Fruit fly (Drosophila melanogaster): Measurements from ENCODE around the gene CG33120.

The CG33120 gene

DNA sequence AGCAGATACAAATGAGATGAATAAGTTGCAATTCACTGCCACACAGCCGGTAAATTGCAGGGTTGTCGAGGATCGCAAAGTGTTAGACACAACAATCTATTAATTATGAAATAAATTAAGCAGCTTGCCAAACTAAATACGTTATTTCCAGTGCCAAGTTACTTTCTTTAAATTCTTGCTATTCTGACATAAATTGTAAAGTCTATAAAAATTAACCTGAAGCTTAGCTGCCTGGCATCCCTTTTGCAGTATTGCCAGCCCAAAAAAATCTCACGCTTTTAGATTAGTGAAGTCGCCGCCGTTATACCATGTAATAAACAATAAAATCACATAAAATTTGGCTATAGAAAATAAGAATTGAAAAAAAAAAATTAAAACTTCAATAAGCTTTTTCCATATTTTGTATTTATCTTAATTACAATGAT is 13.3 kb upstream of the CG33120 start:
- TF ChIP-seq CG17801 (GFP tag; optimal IDR thresholded peaks at IDR 0.05; ENCODE audit: partially characterized antibody) = peak; percentile 96

DNA sequence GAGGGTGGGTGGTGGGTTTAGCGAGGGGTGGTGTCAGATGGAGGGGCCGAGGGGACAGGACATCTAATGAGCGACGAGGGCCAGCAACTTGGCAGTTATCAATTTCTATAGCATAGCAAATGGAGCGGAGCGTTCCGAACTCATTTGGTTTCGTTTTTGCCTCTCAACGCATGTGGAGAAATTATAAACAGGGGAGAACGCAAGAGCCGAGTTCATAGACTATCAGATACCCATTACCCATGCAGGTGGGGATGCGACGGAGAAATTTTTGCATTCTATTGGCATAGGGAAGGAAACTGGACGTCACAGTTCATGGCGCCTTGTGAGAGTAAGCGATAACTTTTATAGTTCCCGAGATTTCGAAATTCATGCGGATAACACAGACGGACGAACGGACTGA is 7.9 kb upstream of the CG33120 start:
- no peak for TF ChIP-seq CG17801 (GFP tag; optimal IDR thresholded peaks at IDR 0.05; ENCODE audit: partially characterized antibody)

DNA sequence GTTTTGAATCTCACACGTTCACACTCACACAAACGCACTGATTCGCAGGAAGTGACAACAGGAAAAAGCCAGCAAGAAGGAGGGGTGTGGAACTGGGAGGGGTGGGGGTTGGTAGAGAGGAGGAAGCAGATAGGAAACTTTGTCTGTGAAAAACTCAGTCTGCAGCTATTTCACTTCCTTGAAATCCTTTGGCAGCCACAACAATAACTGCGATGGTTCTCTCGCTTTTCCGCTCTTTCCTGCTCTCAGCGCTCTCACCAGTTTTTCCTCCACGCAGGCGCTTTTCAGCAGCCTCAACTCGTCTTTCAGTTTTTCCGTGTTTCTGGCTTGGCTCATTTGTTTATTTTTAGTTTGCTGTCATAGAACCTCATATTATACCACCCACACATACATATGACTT is 2.5 kb upstream of the CG33120 start:
- no peak for TF ChIP-seq CG17801 (GFP tag; optimal IDR thresholded peaks at IDR 0.05; ENCODE audit: partially characterized antibody)

DNA sequence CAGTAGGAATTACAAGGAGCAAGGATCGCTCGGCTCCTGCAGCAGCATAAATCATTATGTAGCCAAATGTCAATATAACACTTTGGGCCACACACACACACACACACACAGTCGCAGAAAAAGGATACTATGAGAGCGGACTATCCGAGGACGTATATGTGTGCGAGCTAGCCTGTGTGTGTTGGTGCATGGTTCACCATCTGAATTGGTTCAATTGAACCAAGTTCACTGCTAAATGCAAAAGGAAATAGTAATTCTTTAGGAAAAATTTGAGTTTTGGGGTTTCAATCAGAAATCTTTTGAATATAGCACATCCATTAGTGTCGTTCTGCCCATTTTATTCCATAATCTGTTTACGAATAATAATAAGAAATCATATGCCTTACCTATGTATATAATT is 1.8 kb upstream of the CG33120 start:
- no peak for TF ChIP-seq CG17801 (GFP tag; optimal IDR thresholded peaks at IDR 0.05; ENCODE audit: partially characterized antibody)

DNA sequence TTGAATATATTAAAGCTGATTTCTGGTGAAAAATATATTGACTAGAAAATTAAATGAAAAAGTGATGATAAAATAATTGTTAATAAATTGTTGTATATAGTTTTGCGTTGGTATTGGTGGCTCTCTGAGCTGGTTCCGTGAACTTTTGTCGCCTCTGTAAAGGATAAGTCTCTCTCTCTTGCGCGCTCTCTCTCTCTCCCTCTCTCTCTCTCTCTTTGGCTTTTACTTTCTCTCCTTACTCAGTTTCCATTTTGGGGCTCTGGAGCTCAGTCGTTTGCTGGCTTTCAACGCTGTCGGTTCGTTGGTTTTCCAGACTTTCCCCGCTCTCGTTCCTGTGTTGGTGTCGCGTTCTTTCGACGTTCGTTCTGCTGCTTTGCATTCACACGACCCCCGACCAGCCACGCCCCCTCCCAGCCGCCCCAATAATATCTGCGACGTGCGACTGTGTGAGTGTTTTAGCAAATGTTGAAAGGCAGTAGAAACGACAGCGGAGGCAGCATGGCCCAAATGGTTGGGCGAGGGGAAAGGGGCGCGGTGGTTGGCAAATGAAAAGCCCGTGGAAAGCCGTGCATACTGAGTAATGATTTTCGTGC is 634 bp upstream of the CG33120 start, which contains the start of gene CG17321:
TSS of gene CG17321 (plus strand) at position 268 of the 593 bp plus-strand sequence.
- no peak for TF ChIP-seq CG17801 (GFP tag; optimal IDR thresholded peaks at IDR 0.05; ENCODE audit: partially characterized antibody)

DNA sequence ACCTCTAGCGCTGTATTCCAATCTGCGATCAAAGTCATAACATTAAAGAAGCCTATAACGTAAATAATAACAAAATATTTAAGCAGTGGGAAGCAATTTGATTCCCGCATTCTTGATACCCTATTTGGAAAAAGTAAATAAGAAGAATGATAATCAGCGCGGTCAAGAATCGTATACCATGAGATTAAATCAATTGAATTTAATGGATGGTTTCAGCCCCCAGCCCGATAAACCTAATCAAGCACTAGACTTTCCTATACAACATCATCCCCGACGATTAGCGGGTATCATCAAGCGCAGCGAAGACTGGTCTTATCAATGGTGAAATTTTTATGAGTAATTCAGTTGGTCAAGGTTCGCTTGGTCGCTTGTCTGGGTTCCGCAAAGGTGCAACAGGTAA is 819 bp downstream of the CG33120 start:
- TF ChIP-seq CG17801 (GFP tag; optimal IDR thresholded peaks at IDR 0.05; ENCODE audit: partially characterized antibody) = no peak

DNA sequence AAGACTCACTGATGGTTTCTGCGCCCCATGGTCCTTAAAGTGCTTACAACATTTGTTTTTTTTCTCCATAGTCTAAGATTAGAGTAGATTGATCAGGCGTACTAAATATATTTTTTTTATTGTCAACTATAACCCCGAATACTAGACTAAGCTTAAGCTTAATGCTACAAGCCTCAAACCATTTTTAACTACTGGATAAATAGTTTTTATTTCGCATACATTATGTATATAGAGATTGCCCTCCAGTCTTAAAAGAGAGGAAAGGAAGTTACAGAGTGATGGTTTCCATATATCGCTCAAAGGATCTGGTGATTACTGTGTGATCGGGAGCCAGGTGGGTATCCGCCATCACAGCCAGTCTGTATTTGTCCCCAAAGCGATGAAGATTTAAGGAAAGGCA is 3.2 kb downstream of the CG33120 start, which contains the start of gene CG31752:
TSS of gene CG31752 (minus strand) at position 101 of the 400 bp plus-strand sequence.
- no peak for TF ChIP-seq CG17801 (GFP tag; optimal IDR thresholded peaks at IDR 0.05; ENCODE audit: partially characterized antibody)

DNA sequence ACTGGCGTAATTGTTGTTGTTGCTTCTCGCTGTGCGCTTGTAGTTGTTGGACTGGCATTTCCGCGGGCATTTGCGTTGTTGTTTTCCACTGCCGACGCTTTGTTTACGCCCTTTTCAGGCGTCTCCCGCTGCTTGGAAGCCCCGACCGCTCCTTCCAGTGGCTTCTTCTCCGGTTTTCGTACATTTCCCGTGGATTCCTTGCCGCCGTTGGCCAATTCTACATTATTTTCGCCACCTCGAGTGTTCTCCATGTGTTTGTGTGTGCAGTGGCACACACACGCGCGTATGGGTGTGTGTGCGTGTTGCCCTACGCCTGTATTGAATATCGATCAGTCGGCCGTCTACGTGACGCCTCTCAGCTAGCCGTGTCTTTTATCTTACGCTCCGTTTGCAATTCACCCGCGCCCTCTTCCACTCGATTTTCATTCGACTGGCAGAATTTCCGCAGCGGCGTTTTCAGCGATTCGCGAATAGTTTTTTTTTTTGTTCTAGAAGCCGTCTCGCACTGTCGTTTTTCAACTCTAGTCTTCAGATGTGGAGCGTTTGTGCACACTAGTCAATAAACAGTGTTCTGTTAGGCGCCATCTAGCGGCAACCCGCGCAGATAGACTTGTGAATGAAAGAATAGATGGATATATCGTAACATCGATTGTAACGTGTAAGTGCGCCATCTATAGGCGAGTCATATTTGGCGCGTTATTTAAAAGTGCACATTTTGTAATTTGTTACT is 5.1 kb downstream of the CG33120 start, which contains the start of gene CG10600:
TSS of gene CG10600 (minus strand) at position 537 of the 730 bp plus-strand sequence.
- TF ChIP-seq CG17801 (GFP tag; optimal IDR thresholded peaks at IDR 0.05; ENCODE audit: partially characterized antibody) = peak; percentile 58

DNA sequence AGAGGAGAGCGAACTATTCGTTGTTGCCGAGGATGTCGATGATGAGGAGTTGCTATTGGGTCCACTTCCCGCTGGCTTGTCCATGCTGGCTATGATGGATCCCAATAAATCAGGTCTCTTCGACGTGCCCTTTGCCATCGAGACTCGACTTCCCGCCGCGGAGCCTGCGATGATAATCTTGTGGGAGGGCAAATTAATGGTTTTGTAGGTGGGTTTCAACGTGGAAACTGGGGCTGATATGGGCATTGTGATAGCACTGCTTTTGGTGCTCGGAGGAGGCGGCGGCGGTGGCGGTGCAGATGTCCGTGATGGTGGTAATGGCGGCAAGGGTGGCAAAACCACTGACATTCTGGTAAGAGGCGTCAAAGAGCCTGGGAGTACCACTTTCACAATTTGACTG is 9.9 kb downstream of the CG33120 start:
- no peak for TF ChIP-seq CG17801 (GFP tag; optimal IDR thresholded peaks at IDR 0.05; ENCODE audit: partially characterized antibody)

DNA sequence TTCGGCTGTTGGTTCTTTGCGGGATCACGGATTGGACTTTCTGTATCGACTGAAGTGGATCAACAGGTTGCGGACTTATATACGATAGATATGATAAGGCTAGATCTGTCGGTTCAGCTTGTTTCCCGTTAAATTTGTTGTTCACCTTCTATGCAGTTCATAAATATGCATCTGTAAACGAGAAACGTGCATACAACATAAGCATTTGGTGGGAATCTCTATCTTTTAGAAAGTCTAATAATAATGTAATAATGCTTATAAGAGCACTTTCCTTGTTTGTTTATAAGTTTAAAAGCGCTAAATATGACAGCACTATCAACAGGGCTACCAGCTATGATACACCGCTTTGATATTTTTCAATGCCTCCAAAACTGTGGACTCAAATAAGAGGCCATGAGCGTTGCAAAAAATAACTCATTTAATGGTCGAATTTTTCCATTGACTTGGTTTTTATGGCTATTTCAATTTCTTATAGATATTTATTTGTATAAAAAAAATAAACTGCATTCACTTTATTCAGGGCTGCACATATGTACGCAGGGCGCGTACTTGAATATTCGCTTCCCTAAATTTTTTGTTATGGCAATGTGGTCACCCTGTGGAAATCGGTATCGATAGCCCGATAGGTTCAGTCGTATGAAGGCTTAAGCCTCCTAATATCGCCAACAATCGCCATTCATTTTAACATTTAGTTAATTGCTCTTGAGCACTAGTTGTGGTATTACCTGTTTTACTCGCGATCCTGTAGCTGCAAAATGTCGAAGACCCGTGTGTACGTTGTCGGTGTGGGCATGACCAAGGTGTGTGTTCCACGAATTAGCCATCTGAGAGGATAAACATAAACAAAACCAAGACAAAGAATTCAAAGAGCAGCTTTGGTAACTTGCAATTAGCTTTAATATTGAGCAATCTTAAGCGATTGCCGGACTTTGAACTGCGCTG is 13.5 kb downstream of the CG33120 start, which contains the start of the genes CG17597 and ScpX:
TSS of gene CG17597 (minus strand) at position 567 of the 942 bp plus-strand sequence.
TSS of gene ScpX (plus strand) at position 643 of the 942 bp plus-strand sequence.
- TF ChIP-seq CG17801 (GFP tag; optimal IDR thresholded peaks at IDR 0.05; ENCODE audit: partially characterized antibody) = peak; percentile 34

DNA sequence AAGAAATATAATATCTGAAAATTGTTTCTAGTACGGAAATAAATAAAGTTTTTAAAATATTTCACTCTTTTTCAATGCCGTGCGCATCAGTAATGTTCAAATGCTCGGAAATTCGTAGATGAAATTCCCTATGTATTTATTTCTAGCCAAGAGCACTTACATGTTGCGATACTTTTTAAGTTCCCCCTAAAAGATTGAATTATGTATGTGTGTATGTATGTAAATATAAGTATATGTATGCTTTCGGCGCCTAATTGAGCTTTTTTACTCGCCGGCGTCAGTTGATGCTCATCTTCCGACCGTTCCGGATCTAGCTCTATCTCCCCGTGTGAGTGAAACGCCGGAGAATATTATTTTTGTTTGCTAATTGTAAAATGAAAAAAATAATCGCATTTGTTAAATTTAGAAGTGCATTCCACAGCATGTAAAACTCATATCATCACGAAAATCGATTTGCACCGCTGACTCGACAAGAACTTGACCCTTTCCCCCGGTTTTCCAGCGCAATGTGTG is 17.8 kb downstream of the CG33120 start, which contains the start of gene Ugt36E1:
TSS of gene Ugt36E1 (plus strand) at position 275 of the 513 bp plus-strand sequence.
- TF ChIP-seq CG17801 (GFP tag; optimal IDR thresholded peaks at IDR 0.05; ENCODE audit: partially characterized antibody) = no peak

DNA sequence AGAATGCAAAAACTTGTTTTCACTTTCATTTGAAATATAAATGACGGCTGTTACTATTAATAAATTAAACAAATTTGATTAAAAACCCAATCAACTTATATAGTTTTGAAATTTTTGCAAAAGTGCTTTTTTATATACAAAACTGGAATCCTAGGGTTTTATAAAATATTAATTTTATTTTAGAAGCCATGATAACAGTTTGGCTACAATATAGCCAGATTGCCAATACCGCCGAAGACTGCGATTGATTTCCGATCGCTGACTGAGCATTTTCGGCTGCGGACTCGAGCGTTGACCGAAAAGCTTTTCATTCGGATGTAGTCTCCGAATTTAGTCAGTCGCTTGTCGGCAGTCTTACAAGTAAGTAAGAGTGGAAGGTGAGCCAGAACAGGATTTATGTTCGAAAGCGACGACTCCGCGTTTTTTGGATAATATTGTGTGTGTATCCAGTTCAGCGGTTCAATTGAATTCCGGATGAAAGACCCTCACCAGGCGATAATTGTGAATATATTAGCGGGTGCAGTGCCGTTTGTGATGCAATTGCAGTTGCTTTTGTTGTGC is 21.1 kb downstream of the CG33120 start, which contains the start of gene Ugt36D1:
TSS of gene Ugt36D1 (plus strand) at position 306 of the 561 bp plus-strand sequence.
- TF ChIP-seq CG17801 (GFP tag; optimal IDR thresholded peaks at IDR 0.05; ENCODE audit: partially characterized antibody) = peak; percentile 22

DNA sequence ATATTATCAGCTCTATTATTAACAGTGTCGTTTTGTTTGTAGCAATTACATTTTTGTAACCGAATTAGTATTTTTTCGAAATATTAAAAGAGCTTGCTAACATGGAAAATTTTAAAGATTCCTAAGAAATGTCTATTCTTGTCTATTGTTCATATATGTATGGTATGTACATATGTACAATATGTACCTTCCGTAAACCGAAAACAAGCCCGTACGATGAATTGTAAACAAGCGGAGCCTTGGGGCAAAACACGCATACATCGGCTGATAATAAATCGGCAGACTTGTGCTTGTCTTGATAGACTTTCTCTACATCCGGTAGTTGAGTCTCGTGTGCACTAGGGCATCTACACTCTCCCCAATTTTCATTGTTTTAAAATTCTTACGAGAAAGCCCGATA is 21.6 kb downstream of the CG33120 start:
- no peak for TF ChIP-seq CG17801 (GFP tag; optimal IDR thresholded peaks at IDR 0.05; ENCODE audit: partially characterized antibody)

DNA sequence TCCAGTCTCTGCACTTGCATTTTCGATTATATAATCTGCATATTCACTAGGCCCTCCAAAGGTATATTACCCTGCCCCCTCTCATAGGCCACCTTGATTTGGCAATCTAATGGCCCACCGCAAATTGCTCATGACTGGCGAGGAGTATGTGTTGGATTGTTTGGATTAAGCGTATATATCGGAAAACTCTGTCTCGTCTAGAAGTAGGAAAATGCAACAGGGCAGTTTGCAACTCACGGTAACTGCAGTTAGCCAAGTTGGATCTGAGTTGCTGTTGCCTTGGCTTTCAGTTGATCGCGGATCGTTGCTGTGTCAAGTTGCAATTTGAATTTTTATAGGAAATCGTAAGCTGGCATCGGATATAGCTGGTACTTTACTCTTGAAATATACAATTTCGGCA is 25.3 kb downstream of the CG33120 start, which contains the start of gene Ugt36F1:
TSS of gene Ugt36F1 (plus strand) at position 301 of the 400 bp plus-strand sequence.
- no peak for TF ChIP-seq CG17801 (GFP tag; optimal IDR thresholded peaks at IDR 0.05; ENCODE audit: partially characterized antibody)

Measured in ovary, adult (tissue).